Worm (Caenorhabditis elegans) whole organism, late embryonic: ENCODE measurements around the gene Y57G11B.6.

Experiments used
- ama-1 ChIP-seq: fragments of 150-350 bp; optimal IDR thresholded peaks from 2 replicates; lab custom pipeline; 2014
- ceh-19 ChIP-seq: fragments of 200-800 bp; sonication (Bioruptor generic); optimal IDR thresholded peaks from 2 replicates; lab custom pipeline; 2018; ENCODE audit warnings: mild to moderate bottlenecking, missing genetic modification characterization, missing compliant biosample characterization
- ceh-48 ChIP-seq: sonication (generic microtip); optimal IDR thresholded peaks from 2 replicates; lab custom pipeline; 2016; ENCODE audit warnings: missing genetic modification characterization, inconsistent platforms, missing compliant biosample characterization
- dve-1 ChIP-seq: sonication (generic microtip); optimal IDR thresholded peaks from 2 replicates; lab custom pipeline; 2017; ENCODE audit warnings: antibody characterized with exemption, mild to moderate bottlenecking, missing genetic modification characterization, missing compliant biosample characterization
- hlh-15 ChIP-seq: sonication (generic microtip); optimal IDR thresholded peaks from 2 replicates; lab custom pipeline; 2016; ENCODE audit warnings: missing genetic modification characterization, missing compliant biosample characterization
- nfya-1 ChIP-seq: sonication (generic microtip); optimal IDR thresholded peaks from 2 replicates; lab custom pipeline; 2017; ENCODE audit warnings: missing genetic modification characterization, mild to moderate bottlenecking, missing compliant biosample characterization, antibody characterized with exemption, moderate library complexity
- nhr-11 ChIP-seq: fragments of 150-350 bp; optimal IDR thresholded peaks from 2 replicates; lab custom pipeline; 2014; ENCODE audit warnings: missing biosample characterization, missing genetic modification characterization
- pha-4 ChIP-seq: fragments of 150-350 bp; optimal IDR thresholded peaks from 2 replicates; lab custom pipeline; 2018; ENCODE audit warnings: missing biosample characterization, missing genetic modification reagents, missing genetic modification characterization
- pqm-1 ChIP-seq: sonication (generic microtip); optimal IDR thresholded peaks from 2 replicates; lab custom pipeline; 2016; ENCODE audit warnings: missing genetic modification characterization, missing compliant biosample characterization
- pros-1 ChIP-seq: fragments of 150-350 bp; optimal IDR thresholded peaks from 2 replicates; lab custom pipeline; 2014; ENCODE audit warnings: missing biosample characterization, missing genetic modification reagents, missing genetic modification characterization
- sox-4 ChIP-seq: sonication (generic microtip); optimal IDR thresholded peaks from 2 replicates; lab custom pipeline; 2017; ENCODE audit warnings: mild to moderate bottlenecking, missing genetic modification characterization, inconsistent platforms, missing compliant biosample characterization
- syd-9 ChIP-seq: sonication (generic microtip); optimal IDR thresholded peaks from 2 replicates; lab custom pipeline; 2016; ENCODE audit warnings: mild to moderate bottlenecking, missing genetic modification characterization, moderate library complexity, missing compliant biosample characterization
- tbx-2 ChIP-seq: sonication (generic microtip); optimal IDR thresholded peaks from 2 replicates; lab custom pipeline; 2016; ENCODE audit warnings: missing genetic modification characterization, missing compliant biosample characterization
- unc-55 ChIP-seq: sonication (generic microtip); optimal IDR thresholded peaks from 2 replicates; lab custom pipeline; 2017; ENCODE audit warnings: missing biosample characterization, missing genetic modification reagents, missing genetic modification characterization

DNA sequence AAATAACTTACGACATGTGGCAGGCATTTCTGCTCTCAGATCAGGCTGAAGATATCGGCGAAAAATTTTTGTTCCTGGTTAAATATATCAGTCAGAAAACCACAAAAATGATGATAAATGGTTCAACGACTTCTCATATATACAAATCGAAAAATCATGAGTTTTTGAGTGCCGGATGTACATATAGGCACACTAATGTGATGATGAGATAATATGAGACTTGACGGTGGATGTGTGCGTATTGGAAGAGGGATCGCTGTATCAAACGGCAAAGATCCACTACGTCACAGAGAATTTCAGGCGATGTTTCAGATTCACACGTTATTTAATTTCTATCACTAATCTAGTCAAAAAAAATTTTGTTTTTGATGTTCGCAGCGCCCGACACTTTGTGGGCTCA is 17.9 kb upstream of the Y57G11B.6 start, which contains the start of gene glb-34:
- TF ChIP-seq pqm-1 (tag; lab: Kevin White, UChicago) (no peak), sox-4 (no peak), ceh-48 (no peak), nhr-11 (tag; lab: Kevin White, UChicago) (no peak), unc-55 (GFP tag; lab: Kevin White, UChicago) (no peak), ama-1 (lab: Kevin White, UChicago) (no peak), hlh-15 (tag; lab: Kevin White, UChicago) (no peak), syd-9 (tag; lab: Kevin White, UChicago) (no peak), tbx-2 (tag; lab: Kevin White, UChicago) (no peak), nfya-1 (tag; lab: Kevin White, UChicago) (no peak), pha-4 (tag; lab: Kevin White, UChicago) (no peak), ceh-19 (GFP tag; lab: Kevin White, UChicago) (no peak), pros-1 (tag; lab: Kevin White, UChicago) (no peak), dve-1 (tag; lab: Kevin White, UChicago) (no peak)
